Fruit fly (Drosophila melanogaster) whole organism, adult: ENCODE data around the gene Mst85C.

Experiments
- CG11617 ChIP-seq: fragments of 200-800 bp; sonication (Bioruptor generic); optimal IDR thresholded peaks from 2 replicates; lab custom pipeline; 2017; ENCODE audit warnings: mild to moderate bottlenecking, missing biosample characterization, missing genetic modification reagents, missing genetic modification characterization
- CG12768 ChIP-seq: fragments of 200-800 bp; sonication (Bioruptor generic); optimal IDR thresholded peaks from 2 replicates; lab custom pipeline; 2017; ENCODE audit warnings: missing biosample characterization, missing genetic modification characterization, mild to moderate bottlenecking, moderate library complexity, missing genetic modification reagents
- CG14711 ChIP-seq: fragments of 200-800 bp; sonication (Bioruptor generic); optimal IDR thresholded peaks from 2 replicates; lab custom pipeline; 2018; ENCODE audit warnings: missing biosample characterization, mild to moderate bottlenecking, missing genetic modification characterization, moderate library complexity
- CG1620 ChIP-seq: fragments of 200-800 bp; sonication (Bioruptor generic); optimal IDR thresholded peaks from 2 replicates; lab custom pipeline; 2016; ENCODE audit warnings: missing biosample characterization, missing genetic modification characterization
- CG33017 ChIP-seq: fragments of 200-800 bp; sonication (Bioruptor generic); optimal IDR thresholded peaks from 2 replicates; lab custom pipeline; 2018; ENCODE audit warnings: missing biosample characterization, mild to moderate bottlenecking, missing genetic modification characterization, moderate library complexity
- CG5204 ChIP-seq: fragments of 200-800 bp; sonication (Bioruptor generic); optimal IDR thresholded peaks from 2 replicates; lab custom pipeline; 2016; ENCODE audit warnings: missing biosample characterization, missing genetic modification characterization
- CG7045 ChIP-seq: fragments of 200-800 bp; sonication (Bioruptor generic); optimal IDR thresholded peaks from 2 replicates; lab custom pipeline; 2017; ENCODE audit warnings: missing biosample characterization, mild to moderate bottlenecking, missing genetic modification characterization
- CG7101 ChIP-seq: fragments of 200-800 bp; sonication (Bioruptor generic); optimal IDR thresholded peaks from 2 replicates; lab custom pipeline; 2018; ENCODE audit warnings: missing biosample characterization, mild to moderate bottlenecking, missing genetic modification characterization, moderate library complexity
- Clk ChIP-seq: fragments of 200-800 bp; sonication (Bioruptor generic); optimal IDR thresholded peaks from 2 replicates; lab custom pipeline; 2017; ENCODE audit warnings: missing biosample characterization, missing genetic modification characterization
- Crg-1 ChIP-seq: fragments of 200-800 bp; sonication (Bioruptor generic); optimal IDR thresholded peaks from 2 replicates; lab custom pipeline; 2016; ENCODE audit warnings: missing biosample characterization, missing genetic modification characterization
- Hr96 ChIP-seq: fragments of 200-800 bp; sonication (Bioruptor generic); optimal IDR thresholded peaks from 2 replicates; lab custom pipeline; 2016; ENCODE audit warnings: missing biosample characterization, missing genetic modification characterization
- Mnt ChIP-seq: fragments of 200-800 bp; sonication (Bioruptor generic); optimal IDR thresholded peaks from 2 replicates; lab custom pipeline; 2016; ENCODE audit warnings: missing biosample characterization, mild to moderate bottlenecking, missing genetic modification characterization
- bab1 ChIP-seq: fragments of 200-800 bp; sonication (Bioruptor generic); optimal IDR thresholded peaks from 3 replicates; lab custom pipeline; 2019; ENCODE audit warnings: missing biosample characterization, mild to moderate bottlenecking, missing genetic modification characterization, moderate library complexity
- cic ChIP-seq: fragments of 200-800 bp; sonication (Bioruptor generic); optimal IDR thresholded peaks from 2 replicates; lab custom pipeline; 2017; ENCODE audit warnings: missing biosample characterization, mild to moderate bottlenecking, missing genetic modification characterization, moderate library complexity
- cnc ChIP-seq, 2 experiments: fragments of >200 bp; optimal IDR thresholded peaks; 2 replicates each; lab custom pipeline; 2017
- kay ChIP-seq: fragments of 200-800 bp; sonication (Bioruptor generic); peaks from one replicate; lab custom pipeline; 2016; ENCODE audit warnings: missing biosample characterization, missing genetic modification characterization, borderline replicate concordance
- ovo ChIP-seq: fragments of 200-800 bp; sonication (Bioruptor generic); optimal IDR thresholded peaks from 2 replicates; lab custom pipeline; 2016; ENCODE audit warnings: missing biosample characterization, missing genetic modification characterization
- pad ChIP-seq: fragments of 200-800 bp; sonication (Bioruptor generic); optimal IDR thresholded peaks from 3 replicates; lab custom pipeline; 2017; ENCODE audit warnings: missing biosample characterization, missing genetic modification characterization, mild to moderate bottlenecking, moderate library complexity, missing genetic modification reagents
- tj ChIP-seq: fragments of 200-800 bp; sonication (Bioruptor generic); optimal IDR thresholded peaks from 3 replicates; lab custom pipeline; 2017; ENCODE audit warnings: missing biosample characterization, mild to moderate bottlenecking, missing genetic modification characterization, moderate library complexity
- toe ChIP-seq: fragments of 200-800 bp; sonication (Bioruptor generic); optimal IDR thresholded peaks from 2 replicates; lab custom pipeline; 2016; ENCODE audit warnings: missing biosample characterization, missing genetic modification characterization

Mst85C gene

dm6 chr3R:9054442-9055118 lies 6.1 kb downstream of the Mst85C start:
- TF ChIP-seq tj (GFP tag; lab: Kevin White, UChicago), result peak; percentile 97
- TF ChIP-seq kay (GFP tag; lab: Kevin White, UChicago), result peak; percentile 98
- peak; percentile 68 for TF ChIP-seq CG7101 (tag; lab: Kevin White, UChicago)
- no peak for TF ChIP-seq CG5204 (GFP tag; lab: Kevin White, UChicago)
- no peak for TF ChIP-seq toe (GFP tag; lab: Kevin White, UChicago)
- TF ChIP-seq CG14711, result peak; percentile 55
- no peak for TF ChIP-seq Hr96
- TF ChIP-seq pad (GFP tag; lab: Kevin White, UChicago), result peak; percentile 27
- no peak for TF ChIP-seq Clk (GFP tag; lab: Kevin White, UChicago)
- peak; percentile 27 for TF ChIP-seq ovo (GFP tag; lab: Kevin White, UChicago)
- TF ChIP-seq cic (GFP tag; lab: Kevin White, UChicago), result peak; percentile 61
- peak; percentile 11 for TF ChIP-seq CG11617 (GFP tag; lab: Kevin White, UChicago)
- TF ChIP-seq bab1 (GFP tag; lab: Kevin White, UChicago), result peak; percentile 63
- TF ChIP-seq CG7045, result peak; percentile 42
- TF ChIP-seq Mnt (GFP tag; lab: Kevin White, UChicago), result peak; percentile 24
- TF ChIP-seq CG33017 (tag; lab: Kevin White, UChicago), result peak; percentile 11
- no peak for TF ChIP-seq CG1620 (GFP tag; lab: Kevin White, UChicago)

dm6 chr3R:9055119-9056105 lies 7.0 kb downstream of the Mst85C start:
- TF ChIP-seq tj (GFP tag; lab: Kevin White, UChicago) (peak; percentile 86), pad (GFP tag; lab: Kevin White, UChicago) (peak; percentile 9), CG14711 (peak; percentile 83), CG11617 (GFP tag; lab: Kevin White, UChicago) (peak; percentile 44), CG5204 (GFP tag; lab: Kevin White, UChicago) (peak; percentile 43), cic (GFP tag; lab: Kevin White, UChicago) (no peak), CG7101 (tag; lab: Kevin White, UChicago) (peak; percentile 79), CG33017 (tag; lab: Kevin White, UChicago) (peak; percentile 73), Mnt (GFP tag; lab: Kevin White, UChicago) (peak; percentile 62), kay (GFP tag; lab: Kevin White, UChicago) (peak; percentile 92), Hr96 (peak; percentile 52), Clk (GFP tag; lab: Kevin White, UChicago) (no peak), Crg-1 (GFP tag; lab: Kevin White, UChicago) (no peak), bab1 (GFP tag; lab: Kevin White, UChicago) (peak; percentile 89), cnc (optimal IDR thresholded peaks at IDR 0.05; lab: Kevin White, UChicago) (no peak), CG7045 (peak; percentile 77), ovo (GFP tag; lab: Kevin White, UChicago) (no peak), toe (GFP tag; lab: Kevin White, UChicago) (peak; percentile 14), CG12768 (no peak), CG1620 (GFP tag; lab: Kevin White, UChicago) (peak; percentile 59)

dm6 chr3R:9056409-9057031 lies 8.1 kb downstream of the Mst85C start:
- TF ChIP-seq tj (GFP tag; lab: Kevin White, UChicago), result no peak
- peak; percentile 83 for TF ChIP-seq kay (GFP tag; lab: Kevin White, UChicago)
- TF ChIP-seq pad (GFP tag; lab: Kevin White, UChicago), result peak; percentile 90
- peak; percentile 50 for TF ChIP-seq Hr96
- TF ChIP-seq CG11617 (GFP tag; lab: Kevin White, UChicago), result no peak
- peak; percentile 40 for TF ChIP-seq ovo (GFP tag; lab: Kevin White, UChicago)
- TF ChIP-seq cnc (optimal IDR thresholded peaks at IDR 0.05; lab: Kevin White, UChicago), result no peak
- TF ChIP-seq CG5204 (GFP tag; lab: Kevin White, UChicago), result no peak
- TF ChIP-seq bab1 (GFP tag; lab: Kevin White, UChicago), result no peak
- TF ChIP-seq CG1620 (GFP tag; lab: Kevin White, UChicago), result no peak
- peak; percentile 31 for TF ChIP-seq CG33017 (tag; lab: Kevin White, UChicago)
- peak; percentile 37 for TF ChIP-seq Mnt (GFP tag; lab: Kevin White, UChicago)
- TF ChIP-seq cic (GFP tag; lab: Kevin White, UChicago), result no peak

- TF ChIP-seq Hr96 (no peak), tj (GFP tag; lab: Kevin White, UChicago) (no peak), CG14711 (no peak), ovo (GFP tag; lab: Kevin White, UChicago) (no peak), kay (GFP tag; lab: Kevin White, UChicago) (no peak), pad (GFP tag; lab: Kevin White, UChicago) (no peak), Crg-1 (GFP tag; lab: Kevin White, UChicago) (no peak)
These were observed 8.6 kb downstream of the Mst85C start for dm6 chr3R:9057032-9057397.
